Fruit fly (Drosophila melanogaster) whole organism, embryonic: ENCODE measurements around the gene CG31538.

Experiments used
- Asciz ChIP-seq: fragments of 200-800 bp; sonication (Bioruptor generic); optimal IDR thresholded peaks from 2 replicates; lab custom pipeline; 2017; ENCODE audit warnings: missing biosample characterization, mild to moderate bottlenecking, missing genetic modification characterization, missing genetic modification reagents
- CG10274 ChIP-seq: fragments of 200-800 bp; sonication (Bioruptor generic); optimal IDR thresholded peaks from 3 replicates; lab custom pipeline; 2017; ENCODE audit warnings: missing biosample characterization, mild to moderate bottlenecking, missing genetic modification characterization
- CG10959 ChIP-seq: fragments of 200-800 bp; sonication (Bioruptor generic); IDR thresholded peaks from 2 replicates; pipeline ENCODE4 v1.3.6; 2022; ENCODE audit warnings: missing biosample characterization, missing genetic modification characterization
- CG11398 ChIP-seq: fragments of 200-800 bp; sonication (Bioruptor generic); optimal IDR thresholded peaks from 2 replicates; lab custom pipeline; 2016; ENCODE audit warnings: missing biosample characterization, missing genetic modification characterization
- CG11723 ChIP-seq: fragments of 200-800 bp; sonication (Bioruptor generic); optimal IDR thresholded peaks from 2 replicates; lab custom pipeline; 2017; ENCODE audit warnings: missing biosample characterization, mild to moderate bottlenecking, missing genetic modification characterization
- CG12236 ChIP-seq: fragments of 200-800 bp; sonication (Bioruptor generic); optimal IDR thresholded peaks from 2 replicates; lab custom pipeline; 2016; ENCODE audit warnings: missing biosample characterization, missing genetic modification characterization
- CG17328 ChIP-seq: fragments of 200-800 bp; sonication (Bioruptor generic); IDR thresholded peaks from 2 replicates; pipeline ENCODE4 v1.3.6; 2022; ENCODE audit warnings: missing biosample characterization, missing genetic modification characterization
- CG3407 ChIP-seq: fragments of 200-800 bp; sonication (Bioruptor generic); optimal IDR thresholded peaks from 2 replicates; lab custom pipeline; 2018; ENCODE audit warnings: missing biosample characterization, mild to moderate bottlenecking, missing genetic modification characterization
- CG43689 ChIP-seq: fragments of 200-800 bp; sonication (Bioruptor generic); IDR thresholded peaks from 2 replicates; pipeline ENCODE4 v1.3.6; 2022; ENCODE audit warnings: missing biosample characterization, missing genetic modification characterization
- CG4424 ChIP-seq: fragments of 200-800 bp; sonication (Bioruptor generic); optimal IDR thresholded peaks from 3 replicates; lab custom pipeline; 2016; ENCODE audit warnings: missing biosample characterization, missing genetic modification characterization
- CG6272 ChIP-seq: fragments of 200-800 bp; sonication (Bioruptor generic); IDR thresholded peaks from 2 replicates; pipeline ENCODE4 v1.3.6; 2022; ENCODE audit warnings: missing biosample characterization, missing genetic modification characterization
- CG6765 ChIP-seq: fragments of 200-800 bp; sonication (Bioruptor generic); optimal IDR thresholded peaks from 3 replicates; lab custom pipeline; 2017; ENCODE audit warnings: missing biosample characterization, mild to moderate bottlenecking, missing genetic modification characterization
- CG7556 ChIP-seq: fragments of 200-800 bp; sonication (Bioruptor generic); optimal IDR thresholded peaks from 2 replicates; lab custom pipeline; 2017; ENCODE audit warnings: missing biosample characterization, mild to moderate bottlenecking, missing genetic modification characterization
- CG7839 ChIP-seq: fragments of 200-800 bp; sonication (Bioruptor generic); optimal IDR thresholded peaks from 3 replicates; lab custom pipeline; 2018; ENCODE audit warnings: missing biosample characterization, mild to moderate bottlenecking, missing genetic modification characterization, moderate library complexity
- CG9215 ChIP-seq: fragments of 200-800 bp; sonication (Bioruptor generic); IDR thresholded peaks from 2 replicates; pipeline ENCODE4 v1.3.6; 2022; ENCODE audit warnings: missing biosample characterization, missing genetic modification characterization
- CG9609 ChIP-seq: fragments of 200-800 bp; sonication (Bioruptor generic); optimal IDR thresholded peaks from 3 replicates; lab custom pipeline; 2016; ENCODE audit warnings: missing biosample characterization, missing genetic modification characterization
- CG9797 ChIP-seq: fragments of 200-800 bp; sonication (Bioruptor generic); optimal IDR thresholded peaks from 3 replicates; lab custom pipeline; 2018; ENCODE audit warnings: missing biosample characterization, mild to moderate bottlenecking, missing genetic modification characterization
- Dad ChIP-seq: fragments of 200-800 bp; sonication (Bioruptor generic); optimal IDR thresholded peaks from 3 replicates; lab custom pipeline; 2016; ENCODE audit warnings: missing biosample characterization, missing genetic modification characterization
- GATAe ChIP-seq: fragments of 200-800 bp; sonication (Bioruptor generic); conservative IDR thresholded peaks from 2 replicates; pipeline ENCODE4 v1.3.6; 2022; ENCODE audit warnings: missing biosample characterization, missing genetic modification characterization
- Gug ChIP-seq: fragments of 200-800 bp; sonication (Bioruptor generic); IDR thresholded peaks from 4 replicates; pipeline ENCODE4 v1.3.6; 2022; ENCODE audit warnings: missing biosample characterization, missing genetic modification characterization
- H2.0 ChIP-seq: fragments of 200-800 bp; sonication (Bioruptor generic); IDR thresholded peaks from 2 replicates; pipeline ENCODE4 v1.3.6; 2022; ENCODE audit warnings: missing biosample characterization, missing genetic modification characterization
- Hmr ChIP-seq: fragments of 200-800 bp; sonication (Bioruptor generic); optimal IDR thresholded peaks from 3 replicates; lab custom pipeline; 2017; ENCODE audit warnings: mild to moderate bottlenecking, missing biosample characterization, missing genetic modification reagents, missing genetic modification characterization
- Lim3 ChIP-seq: fragments of 200-800 bp; sonication (Bioruptor generic); IDR thresholded peaks from 2 replicates; pipeline ENCODE4 v1.3.6; 2022; ENCODE audit warnings: missing biosample characterization, missing genetic modification characterization
- Mad ChIP-seq: fragments of 200-800 bp; sonication (Bioruptor generic); optimal IDR thresholded peaks from 2 replicates; lab custom pipeline; 2016; ENCODE audit warnings: missing biosample characterization, missing genetic modification characterization
- Mes4 ChIP-seq: fragments of 200-800 bp; sonication (Bioruptor generic); optimal IDR thresholded peaks from 2 replicates; lab custom pipeline; 2016; ENCODE audit warnings: missing biosample characterization, missing genetic modification characterization
- Optix ChIP-seq: fragments of 200-800 bp; sonication (Bioruptor generic); IDR thresholded peaks from 3 replicates; pipeline ENCODE4 v1.3.6; 2022; ENCODE audit warnings: missing biosample characterization, missing genetic modification characterization
- Ravus ChIP-seq: fragments of 200-800 bp; sonication (Bioruptor generic); IDR thresholded peaks from 2 replicates; pipeline ENCODE4 v1.3.6; 2022; ENCODE audit warnings: missing biosample characterization, missing genetic modification characterization
- Rx ChIP-seq: fragments of 200-800 bp; sonication (Bioruptor generic); IDR thresholded peaks from 2 replicates; pipeline ENCODE4 v1.3.6; 2022; ENCODE audit warnings: missing biosample characterization, missing genetic modification characterization
- ash1 ChIP-seq: fragments of 200-800 bp; sonication (Bioruptor generic); optimal IDR thresholded peaks from 2 replicates; lab custom pipeline; 2018; ENCODE audit warnings: missing biosample characterization, mild to moderate bottlenecking, missing genetic modification characterization
- br ChIP-seq: fragments of >200 bp; optimal IDR thresholded peaks from 2 replicates; lab custom pipeline; 2017
- cas ChIP-seq: fragments of 200-800 bp; sonication (Bioruptor generic); IDR thresholded peaks from 2 replicates; pipeline ENCODE4 v1.3.6; 2022; ENCODE audit warnings: missing biosample characterization, missing genetic modification characterization
- caup ChIP-seq: fragments of 200-800 bp; sonication (Bioruptor generic); optimal IDR thresholded peaks from 3 replicates; lab custom pipeline; 2017; ENCODE audit warnings: missing biosample characterization, mild to moderate bottlenecking, missing genetic modification characterization, moderate library complexity; ENCODE audit not compliant: severe bottlenecking
- chif ChIP-seq, 2 experiments: fragments of 200-800 bp; sonication (Bioruptor generic); optimal IDR thresholded peaks; 3 replicates each; lab custom pipeline; 2016; ENCODE audit warnings: missing biosample characterization in 2 of 2, missing genetic modification characterization in 2 of 2
- corto ChIP-seq: fragments of 200-800 bp; sonication (Bioruptor generic); optimal IDR thresholded peaks from 2 replicates; lab custom pipeline; 2016; ENCODE audit warnings: missing biosample characterization, mild to moderate bottlenecking, missing genetic modification characterization, moderate library complexity
- dm ChIP-seq: fragments of 200-800 bp; sonication (Bioruptor generic); optimal IDR thresholded peaks from 3 replicates; lab custom pipeline; 2016; ENCODE audit warnings: missing biosample characterization, missing genetic modification characterization
- dpn ChIP-seq, 2 experiments: fragments of 200-800 bp; sonication (Bioruptor generic); optimal IDR thresholded peaks; 3 replicates each; lab custom pipeline; 2016; ENCODE audit warnings: missing biosample characterization in 2 of 2, missing genetic modification characterization in 2 of 2
- dysf ChIP-seq: fragments of 200-800 bp; sonication (Bioruptor generic); IDR thresholded peaks from 3 replicates; pipeline ENCODE4 v1.3.6; 2022; ENCODE audit warnings: missing biosample characterization, missing genetic modification characterization
- grau ChIP-seq: fragments of 200-800 bp; optimal IDR thresholded peaks from 3 replicates; lab custom pipeline; 2019; ENCODE audit warnings: missing biosample characterization, mild to moderate bottlenecking, missing genetic modification characterization, moderate library complexity
- h ChIP-seq: fragments of >200 bp; optimal IDR thresholded peaks from 2 replicates; lab custom pipeline; 2017
- inv ChIP-seq: fragments of 200-800 bp; sonication (Bioruptor generic); IDR thresholded peaks from 2 replicates; pipeline ENCODE4 v1.3.6; 2022; ENCODE audit warnings: missing biosample characterization, missing genetic modification characterization; ENCODE audit not compliant: partially characterized antibody
- luna ChIP-seq: fragments of 200-800 bp; sonication (Bioruptor generic); optimal IDR thresholded peaks from 2 replicates; lab custom pipeline; 2016; ENCODE audit warnings: missing biosample characterization, missing genetic modification characterization
- nau ChIP-seq: fragments of 200-800 bp; sonication (Bioruptor generic); optimal IDR thresholded peaks from 3 replicates; lab custom pipeline; 2017; ENCODE audit warnings: missing biosample characterization, mild to moderate bottlenecking, missing genetic modification characterization, missing genetic modification reagents
- org-1 ChIP-seq: fragments of 200-800 bp; sonication (Bioruptor generic); optimal IDR thresholded peaks from 2 replicates; lab custom pipeline; 2017; ENCODE audit warnings: missing biosample characterization, missing genetic modification characterization
- pnt ChIP-seq: fragments of 200-800 bp; sonication (Bioruptor generic); optimal IDR thresholded peaks from 3 replicates; lab custom pipeline; 2016; ENCODE audit warnings: missing biosample characterization, missing genetic modification characterization
- psq ChIP-seq: fragments of 200-800 bp; sonication (Bioruptor generic); optimal IDR thresholded peaks from 2 replicates; lab custom pipeline; 2017; ENCODE audit warnings: missing biosample characterization, missing genetic modification characterization
- salm ChIP-seq: fragments of 200-800 bp; sonication (Bioruptor generic); optimal IDR thresholded peaks from 2 replicates; lab custom pipeline; 2018; ENCODE audit warnings: missing biosample characterization, mild to moderate bottlenecking, missing genetic modification characterization
- scrt ChIP-seq: fragments of 200-800 bp; sonication (Bioruptor generic); optimal IDR thresholded peaks from 2 replicates; lab custom pipeline; 2018; ENCODE audit warnings: missing biosample characterization, mild to moderate bottlenecking, missing genetic modification characterization, moderate library complexity
- seq ChIP-seq: fragments of 200-800 bp; sonication (Bioruptor generic); IDR thresholded peaks from 2 replicates; pipeline ENCODE4 v1.3.6; 2022; ENCODE audit warnings: missing biosample characterization, missing genetic modification characterization
- sima ChIP-seq: fragments of 200-800 bp; sonication (Bioruptor generic); optimal IDR thresholded peaks from 2 replicates; lab custom pipeline; 2016; ENCODE audit warnings: missing biosample characterization, missing genetic modification characterization
- sug ChIP-seq: fragments of 200-800 bp; optimal IDR thresholded peaks from 2 replicates; lab custom pipeline; 2019; ENCODE audit warnings: missing biosample characterization, mild to moderate bottlenecking, missing genetic modification characterization, moderate library complexity
- ttk ChIP-seq: fragments of 200-800 bp; sonication (Bioruptor generic); IDR thresholded peaks from 2 replicates; pipeline ENCODE4 v2.1.2; 2022; ENCODE audit warnings: missing biosample characterization, missing genetic modification characterization
- wor ChIP-seq: fragments of 200-800 bp; sonication (Bioruptor generic); IDR thresholded peaks from 2 replicates; pipeline ENCODE4 v1.3.6; 2022; ENCODE audit warnings: missing biosample characterization, missing genetic modification characterization

Gene CG31538

DNA sequence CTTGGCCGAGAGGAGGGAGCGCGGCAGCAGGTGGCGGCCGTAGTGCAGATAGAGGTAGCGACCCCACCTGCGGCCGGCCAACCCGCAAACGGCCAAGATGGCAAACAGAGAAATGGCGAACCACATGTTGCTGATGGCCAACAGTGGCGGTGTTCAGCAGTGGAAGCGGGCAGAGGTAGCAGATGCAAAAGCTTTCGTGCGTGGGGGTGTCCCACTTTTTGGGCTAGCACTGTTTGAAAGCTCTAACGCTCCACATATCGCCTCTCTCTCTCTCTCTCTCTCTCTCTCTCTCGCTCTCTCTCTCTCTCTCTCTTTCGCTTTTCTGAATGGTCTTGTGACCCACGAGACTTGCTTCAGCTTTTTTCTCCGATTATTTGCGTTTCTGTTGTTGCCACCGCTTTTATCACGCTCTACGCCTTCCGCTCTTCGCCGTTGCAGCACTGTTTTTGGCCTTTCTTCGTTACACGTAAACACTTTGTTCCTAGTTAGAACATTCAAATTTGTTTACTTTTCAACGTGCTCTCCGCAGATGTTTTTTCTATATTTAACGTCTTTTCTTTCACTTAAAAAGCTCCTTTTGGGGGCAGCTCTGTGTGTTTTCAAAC is 5.2 kb upstream of the CG31538 start (continued):
- TF ChIP-seq CG3407 (GFP tag; lab: Kevin White, UChicago) (no peak), CG9797 (GFP tag; lab: Kevin White, UChicago) (no peak), CG9215 (GFP tag; lab: Robert Waterston, UW) (no peak), grau (tag; lab: Kevin White, UChicago) (no peak), Mad (GFP tag; lab: Kevin White, UChicago) (peak; percentile 18), scrt (GFP tag; lab: Kevin White, UChicago) (peak; percentile 88), sug (no peak), dysf (GFP tag; lab: Robert Waterston, UW) (peak; percentile 52; the same call in 1 of the 3 replicates), dm (GFP tag; lab: Kevin White, UChicago) (no peak), CG11398 (GFP tag; lab: Kevin White, UChicago) (no peak), GATAe (GFP tag; lab: Robert Waterston, UW) (no peak), luna (GFP tag; lab: Kevin White, UChicago) (no peak), CG11723 (GFP tag; lab: Kevin White, UChicago) (no peak), CG6765 (GFP tag; lab: Kevin White, UChicago) (no peak), ttk (GFP tag; lab: Robert Waterston, UW) (0 out of 2 replicates have a peak, but pooled peaks have one; percentile 17), ash1 (no peak), CG12236 (GFP tag; lab: Kevin White, UChicago) (no peak), br (no peak), Hmr (GFP tag; lab: Kevin White, UChicago) (no peak), org-1 (GFP tag; lab: Kevin White, UChicago) (no peak), sima (no peak), CG9609 (GFP tag; lab: Kevin White, UChicago) (no peak), Dad (GFP tag; lab: Kevin White, UChicago) (no peak), salm (no peak), h (no peak), pnt (no peak), corto (GFP tag; lab: Kevin White, UChicago) (no peak), caup (no peak), nau (no peak), CG7839 (tag; lab: Kevin White, UChicago) (no peak), CG7556 (no peak), CG4424 (GFP tag; lab: Kevin White, UChicago) (no peak), Asciz (no peak), chif (GFP tag; optimal IDR thresholded peaks at IDR 0.05; lab: Kevin White, UChicago) (no peak), Mes4 (GFP tag; lab: Kevin White, UChicago) (no peak), wor (GFP tag; lab: Robert Waterston, UW) (no peak), inv (GFP tag; lab: Robert Waterston, UW) (peak; percentile 19; the same call in 1 of the 2 replicates), Gug (peak; percentile 29; the same call in 1 of the 4 replicates), CG10274 (GFP tag; lab: Kevin White, UChicago) (no peak), cas (GFP tag; lab: Robert Waterston, UW) (0 out of 2 replicates have a peak, but pooled peaks have one; percentile 24), CG17328 (GFP tag; lab: Robert Waterston, UW) (0 out of 2 replicates have a peak, but pooled peaks have one; percentile 31), seq (peak; percentile 39; the same call in 1 of the 2 replicates), CG10959 (GFP tag; lab: Robert Waterston, UW) (no peak), Lim3 (GFP tag; lab: Robert Waterston, UW) (no peak), Rx (no peak), Optix (GFP tag; lab: Robert Waterston, UW) (0 out of 3 replicates have a peak, but pooled peaks have one; percentile 25), H2.0 (peak; percentile 34; the same call in 1 of the 2 replicates), psq (GFP tag; lab: Kevin White, UChicago) (peak; percentile 84), Ravus (GFP tag; lab: Robert Waterston, UW) (peak; percentile 59; the same call in 1 of the 2 replicates), CG6272 (GFP tag; lab: Robert Waterston, UW) (peak; percentile 46), CG43689 (no peak), dpn (GFP tag; optimal IDR thresholded peaks at IDR 0.05; lab: Kevin White, UChicago) (peak; percentile 9 to 25)
